Worm (Caenorhabditis elegans): ENCODE data around the gene K12H4.3.

Gene K12H4.3

ce11 chrIII:8017053-8017452 is 28.8 kb upstream of the K12H4.3 start:
- TF ChIP-seq scrt-1 (GFP tag; IDR thresholded peaks at IDR 0.05) (no peak), pes-1 (GFP tag; IDR thresholded peaks at IDR 0.05) (no peak), hmg-4 (GFP tag; optimal IDR thresholded peaks at IDR 0.05) (no peak), ceh-36 (tag; optimal IDR thresholded peaks at IDR 0.05) (no peak), aly-1 (tag; optimal IDR thresholded peaks at IDR 0.05) (no peak), sea-1 (GFP tag; conservative IDR thresholded peaks at IDR 0.05) (no peak), tbx-11 (GFP tag; IDR thresholded peaks at IDR 0.05) (no peak), hnd-1 (tag; optimal IDR thresholded peaks at IDR 0.05) (no peak), B0310.2 (tag; optimal IDR thresholded peaks at IDR 0.05) (no peak), tbx-37 (GFP tag; conservative IDR thresholded peaks at IDR 0.05) (no peak)

- TF ChIP-seq ets-7 (tag; optimal IDR thresholded peaks at IDR 0.05), result no peak
- TF ChIP-seq tra-4 (tag; optimal IDR thresholded peaks at IDR 0.05), result no peak
- TF ChIP-seq ceh-36 (tag; optimal IDR thresholded peaks at IDR 0.05), result no peak
- no peak for TF ChIP-seq tbx-11 (GFP tag; IDR thresholded peaks at IDR 0.05)
- TF ChIP-seq ceh-13 (GFP tag; optimal IDR thresholded peaks at IDR 0.05), result no peak
- no peak for TF ChIP-seq flt-1 (GFP tag; IDR thresholded peaks at IDR 0.05)
- TF ChIP-seq aly-1 (tag; optimal IDR thresholded peaks at IDR 0.05), result no peak
- peak; percentile 57; the same call in 1 of the 2 replicates for TF ChIP-seq pes-1 (GFP tag; IDR thresholded peaks at IDR 0.05)
- no peak for TF ChIP-seq B0310.2 (tag; optimal IDR thresholded peaks at IDR 0.05)
- peak; percentile 78 for TF ChIP-seq F13C5.2 (tag; optimal IDR thresholded peaks at IDR 0.05)
- TF ChIP-seq hmg-4 (GFP tag; optimal IDR thresholded peaks at IDR 0.05), result peak; percentile 26
- TF ChIP-seq hnd-1 (tag; optimal IDR thresholded peaks at IDR 0.05), result no peak
- no peak for TF ChIP-seq ama-1 (optimal IDR thresholded peaks at IDR 0.05)
- TF ChIP-seq scrt-1 (GFP tag; IDR thresholded peaks at IDR 0.05), result no peak
- no peak for TF ChIP-seq tbx-37 (GFP tag; conservative IDR thresholded peaks at IDR 0.05)
- no peak for TF ChIP-seq hmbx-1 (tag; optimal IDR thresholded peaks at IDR 0.05)
- TF ChIP-seq sea-1 (GFP tag; conservative IDR thresholded peaks at IDR 0.05), result 0 out of 2 replicates have a peak, but pooled peaks have one; percentile 11
Measured at ce11 chrIII:8020823-8021332, 25.0 kb upstream of the K12H4.3 start, which contains the start of gene lin-36. Gene lin-36 (minus strand): TSS chrIII:8020873.

- TF ChIP-seq ceh-13 (GFP tag; optimal IDR thresholded peaks at IDR 0.05), result no peak
- TF ChIP-seq F13C5.2 (tag; optimal IDR thresholded peaks at IDR 0.05), result no peak
- no peak for TF ChIP-seq hmg-4 (GFP tag; optimal IDR thresholded peaks at IDR 0.05)
- TF ChIP-seq ama-1 (optimal IDR thresholded peaks at IDR 0.05), result no peak
- no peak for TF ChIP-seq scrt-1 (GFP tag; IDR thresholded peaks at IDR 0.05)
- TF ChIP-seq sea-1 (GFP tag; conservative IDR thresholded peaks at IDR 0.05), result no peak
- no peak for TF ChIP-seq hnd-1 (tag; optimal IDR thresholded peaks at IDR 0.05)
- no peak for TF ChIP-seq tra-4 (tag; optimal IDR thresholded peaks at IDR 0.05)
Measured at ce11 chrIII:8022077-8022476, 23.8 kb upstream of the K12H4.3 start, which contains the start of gene F44B9.2. Gene F44B9.2 (plus strand): TSS chrIII:8022463.

ce11 chrIII:8027942-8028341 is 17.9 kb upstream of the K12H4.3 start, which contains the start of gene mdt-30:
Gene mdt-30 (minus strand): TSS chrIII:8028042.
- TF ChIP-seq sea-1 (GFP tag; conservative IDR thresholded peaks at IDR 0.05) (no peak), tbx-11 (GFP tag; IDR thresholded peaks at IDR 0.05) (no peak), hmbx-1 (tag; optimal IDR thresholded peaks at IDR 0.05) (no peak), hmg-4 (GFP tag; optimal IDR thresholded peaks at IDR 0.05) (no peak), tra-4 (tag; optimal IDR thresholded peaks at IDR 0.05) (no peak), hnd-1 (tag; optimal IDR thresholded peaks at IDR 0.05) (no peak), ets-7 (tag; optimal IDR thresholded peaks at IDR 0.05) (no peak), ceh-36 (tag; optimal IDR thresholded peaks at IDR 0.05) (no peak), ceh-13 (GFP tag; optimal IDR thresholded peaks at IDR 0.05) (no peak), flt-1 (GFP tag; IDR thresholded peaks at IDR 0.05) (no peak), scrt-1 (GFP tag; IDR thresholded peaks at IDR 0.05) (no peak), ama-1 (optimal IDR thresholded peaks at IDR 0.05) (no peak), tbx-37 (GFP tag; conservative IDR thresholded peaks at IDR 0.05) (no peak), pes-1 (GFP tag; IDR thresholded peaks at IDR 0.05) (no peak), B0310.2 (tag; optimal IDR thresholded peaks at IDR 0.05) (no peak), F13C5.2 (tag; optimal IDR thresholded peaks at IDR 0.05) (no peak), aly-1 (tag; optimal IDR thresholded peaks at IDR 0.05) (no peak)

ce11 chrIII:8029487-8029886 is 16.3 kb upstream of the K12H4.3 start, which contains the start of gene F44B9.8:
Gene F44B9.8 (minus strand): TSS chrIII:8029649.
- TF ChIP-seq ceh-13 (GFP tag; optimal IDR thresholded peaks at IDR 0.05) (no peak), B0310.2 (tag; optimal IDR thresholded peaks at IDR 0.05) (no peak), aly-1 (tag; optimal IDR thresholded peaks at IDR 0.05) (no peak), F13C5.2 (tag; optimal IDR thresholded peaks at IDR 0.05) (no peak), flt-1 (GFP tag; IDR thresholded peaks at IDR 0.05) (no peak), tbx-37 (GFP tag; conservative IDR thresholded peaks at IDR 0.05) (no peak), sea-1 (GFP tag; conservative IDR thresholded peaks at IDR 0.05) (no peak), ama-1 (optimal IDR thresholded peaks at IDR 0.05) (no peak), scrt-1 (GFP tag; IDR thresholded peaks at IDR 0.05) (no peak), pes-1 (GFP tag; IDR thresholded peaks at IDR 0.05) (no peak), tra-4 (tag; optimal IDR thresholded peaks at IDR 0.05) (no peak), ets-7 (tag; optimal IDR thresholded peaks at IDR 0.05) (no peak), hmbx-1 (tag; optimal IDR thresholded peaks at IDR 0.05) (no peak), hnd-1 (tag; optimal IDR thresholded peaks at IDR 0.05) (no peak)

ce11 chrIII:8030963-8031362 is 14.9 kb upstream of the K12H4.3 start, which contains the start of gene F44B9.9:
Gene F44B9.9 (minus strand): TSS chrIII:8031063.
- TF ChIP-seq ceh-13 (GFP tag; optimal IDR thresholded peaks at IDR 0.05), result no peak
- TF ChIP-seq B0310.2 (tag; optimal IDR thresholded peaks at IDR 0.05), result no peak
- TF ChIP-seq tbx-37 (GFP tag; conservative IDR thresholded peaks at IDR 0.05), result no peak
- TF ChIP-seq tbx-11 (GFP tag; IDR thresholded peaks at IDR 0.05), result no peak
- no peak for TF ChIP-seq hnd-1 (tag; optimal IDR thresholded peaks at IDR 0.05)
- no peak for TF ChIP-seq ceh-36 (tag; optimal IDR thresholded peaks at IDR 0.05)
- TF ChIP-seq pes-1 (GFP tag; IDR thresholded peaks at IDR 0.05), result no peak
- no peak for TF ChIP-seq tra-4 (tag; optimal IDR thresholded peaks at IDR 0.05)
- TF ChIP-seq sea-1 (GFP tag; conservative IDR thresholded peaks at IDR 0.05), result no peak
- TF ChIP-seq scrt-1 (GFP tag; IDR thresholded peaks at IDR 0.05), result no peak
- TF ChIP-seq aly-1 (tag; optimal IDR thresholded peaks at IDR 0.05), result no peak
- TF ChIP-seq ets-7 (tag; optimal IDR thresholded peaks at IDR 0.05), result no peak
- TF ChIP-seq ama-1 (optimal IDR thresholded peaks at IDR 0.05), result no peak
- TF ChIP-seq F13C5.2 (tag; optimal IDR thresholded peaks at IDR 0.05), result no peak

ce11 chrIII:8033534-8033933 is 12.3 kb upstream of the K12H4.3 start, which contains the start of gene F44B9.10:
Gene F44B9.10 (minus strand): TSS chrIII:8033634.
- TF ChIP-seq aly-1 (tag; optimal IDR thresholded peaks at IDR 0.05) (no peak), ama-1 (optimal IDR thresholded peaks at IDR 0.05) (no peak), ceh-13 (GFP tag; optimal IDR thresholded peaks at IDR 0.05) (no peak), ets-7 (tag; optimal IDR thresholded peaks at IDR 0.05) (no peak), pes-1 (GFP tag; IDR thresholded peaks at IDR 0.05) (no peak), scrt-1 (GFP tag; IDR thresholded peaks at IDR 0.05) (no peak), B0310.2 (tag; optimal IDR thresholded peaks at IDR 0.05) (no peak), hmbx-1 (tag; optimal IDR thresholded peaks at IDR 0.05) (no peak), tbx-11 (GFP tag; IDR thresholded peaks at IDR 0.05) (no peak), hnd-1 (tag; optimal IDR thresholded peaks at IDR 0.05) (no peak), F13C5.2 (tag; optimal IDR thresholded peaks at IDR 0.05) (no peak), sea-1 (GFP tag; conservative IDR thresholded peaks at IDR 0.05) (no peak), tra-4 (tag; optimal IDR thresholded peaks at IDR 0.05) (no peak), hmg-4 (GFP tag; optimal IDR thresholded peaks at IDR 0.05) (no peak), ceh-36 (tag; optimal IDR thresholded peaks at IDR 0.05) (no peak), tbx-37 (GFP tag; conservative IDR thresholded peaks at IDR 0.05) (no peak), flt-1 (GFP tag; IDR thresholded peaks at IDR 0.05) (no peak)

Measured in whole organism, early embryonic.